Fruit fly (Drosophila melanogaster) whole organism, adult: ENCODE results near the gene CG18258.

ENCODE experiments used
- CG1620 ChIP-seq: fragments of 200-800 bp; sonication (Bioruptor generic); optimal IDR thresholded peaks from 2 replicates; lab custom pipeline; 2016; ENCODE audit warnings: missing biosample characterization, missing genetic modification characterization
- CG5204 ChIP-seq: fragments of 200-800 bp; sonication (Bioruptor generic); optimal IDR thresholded peaks from 2 replicates; lab custom pipeline; 2016; ENCODE audit warnings: missing biosample characterization, missing genetic modification characterization
- Clk ChIP-seq: fragments of 200-800 bp; sonication (Bioruptor generic); optimal IDR thresholded peaks from 2 replicates; lab custom pipeline; 2017; ENCODE audit warnings: missing biosample characterization, missing genetic modification characterization
- bab1 ChIP-seq: fragments of 200-800 bp; sonication (Bioruptor generic); optimal IDR thresholded peaks from 3 replicates; lab custom pipeline; 2019; ENCODE audit warnings: missing biosample characterization, mild to moderate bottlenecking, missing genetic modification characterization, moderate library complexity
- kay ChIP-seq: fragments of 200-800 bp; sonication (Bioruptor generic); peaks from one replicate; lab custom pipeline; 2016; ENCODE audit warnings: missing biosample characterization, missing genetic modification characterization, borderline replicate concordance
- ovo ChIP-seq: fragments of 200-800 bp; sonication (Bioruptor generic); optimal IDR thresholded peaks from 2 replicates; lab custom pipeline; 2016; ENCODE audit warnings: missing biosample characterization, missing genetic modification characterization

DNA sequence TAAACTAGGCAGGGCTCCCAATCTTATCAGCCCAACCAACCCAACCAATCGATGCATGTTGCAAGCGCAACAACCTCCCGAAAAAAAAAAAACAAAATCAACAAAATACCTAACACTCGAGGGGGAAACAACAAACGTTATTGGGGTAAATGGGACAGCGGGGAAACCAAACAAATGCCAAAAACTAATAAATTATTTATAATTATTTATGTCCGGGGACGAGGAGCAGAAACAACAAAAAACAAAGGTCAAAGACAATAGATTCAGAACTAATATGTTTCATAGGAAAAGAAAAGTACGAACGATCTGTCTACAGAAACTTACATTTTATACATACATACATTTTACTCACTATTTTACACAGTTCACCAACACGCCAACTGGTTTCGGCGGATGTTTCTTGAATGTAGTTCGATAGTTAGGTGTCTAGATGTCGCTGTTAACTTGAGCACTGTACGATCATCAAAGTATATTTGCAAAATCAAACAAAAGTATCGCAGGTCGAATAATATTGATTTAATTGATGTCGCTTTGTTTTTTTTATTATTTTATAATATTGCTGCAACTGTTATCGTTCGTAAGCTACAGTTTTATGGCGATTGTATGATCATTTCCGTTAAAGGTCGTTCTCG lies 36.4 kb upstream of the CG18258 start:
- TF ChIP-seq CG5204 (GFP tag; lab: Kevin White, UChicago) (no peak), CG1620 (peak; percentile 58), kay (GFP tag; lab: Kevin White, UChicago) (no peak), Clk (GFP tag; lab: Kevin White, UChicago) (no peak), ovo (no peak), bab1 (peak; percentile 53)
